Fruit fly (Drosophila melanogaster) whole organism, embryonic: ENCODE results near the gene CG5043.

ENCODE experiments used
- Adf1 ChIP-seq: fragments of 200-800 bp; sonication (Bioruptor generic); IDR thresholded peaks from 2 replicates; pipeline ENCODE4 v1.3.6; 2022; ENCODE audit warnings: missing biosample characterization, missing genetic modification characterization
- Bteb2 ChIP-seq: fragments of 200-800 bp; sonication (Bioruptor generic); optimal IDR thresholded peaks from 2 replicates; lab custom pipeline; 2016; ENCODE audit warnings: missing biosample characterization, missing genetic modification characterization
- CG10959 ChIP-seq: fragments of 200-800 bp; sonication (Bioruptor generic); IDR thresholded peaks from 2 replicates; pipeline ENCODE4 v1.3.6; 2022; ENCODE audit warnings: missing biosample characterization, missing genetic modification characterization
- CG12155 ChIP-seq: fragments of 200-800 bp; sonication (Bioruptor generic); optimal IDR thresholded peaks from 3 replicates; lab custom pipeline; 2016; ENCODE audit warnings: missing biosample characterization, missing genetic modification characterization
- CG12219 ChIP-seq: fragments of 200-800 bp; sonication (Bioruptor generic); optimal IDR thresholded peaks from 3 replicates; lab custom pipeline; 2018; ENCODE audit warnings: missing biosample characterization, mild to moderate bottlenecking, missing genetic modification characterization
- CG13775 ChIP-seq: fragments of 200-800 bp; sonication (Bioruptor generic); optimal IDR thresholded peaks from 3 replicates; lab custom pipeline; 2017; ENCODE audit warnings: missing biosample characterization, mild to moderate bottlenecking, missing genetic modification characterization
- CG14710 ChIP-seq: fragments of 200-800 bp; sonication (Bioruptor generic); optimal IDR thresholded peaks from 3 replicates; lab custom pipeline; 2019; ENCODE audit warnings: missing biosample characterization, mild to moderate bottlenecking, missing genetic modification characterization, moderate library complexity
- CG17612 ChIP-seq: fragments of 200-800 bp; sonication (Bioruptor generic); IDR thresholded peaks from 2 replicates; pipeline ENCODE4 v1.3.6; 2022; ENCODE audit warnings: missing biosample characterization, missing genetic modification characterization
- CG3163 ChIP-seq: fragments of 200-800 bp; sonication (Bioruptor generic); optimal IDR thresholded peaks from 3 replicates; lab custom pipeline; 2016; ENCODE audit warnings: missing biosample characterization, missing genetic modification characterization
- CG42726 ChIP-seq: fragments of 200-800 bp; sonication (Bioruptor generic); IDR thresholded peaks from 2 replicates; pipeline ENCODE4 v1.3.6; 2022; ENCODE audit warnings: missing biosample characterization, missing genetic modification characterization; ENCODE audit not compliant: partially characterized antibody
- CG4854 ChIP-seq: fragments of 200-800 bp; sonication (Bioruptor generic); optimal IDR thresholded peaks from 2 replicates; lab custom pipeline; 2016; ENCODE audit warnings: missing biosample characterization, missing genetic modification characterization, inconsistent platforms
- CG6683 ChIP-seq: fragments of 200-800 bp; sonication (Bioruptor generic); optimal IDR thresholded peaks from 2 replicates; lab custom pipeline; 2017; ENCODE audit warnings: missing biosample characterization, mild to moderate bottlenecking, missing genetic modification characterization, missing genetic modification reagents
- CG7372 ChIP-seq: fragments of 200-800 bp; sonication (Bioruptor generic); IDR thresholded peaks from 2 replicates; pipeline ENCODE4 v1.3.6; 2022; ENCODE audit warnings: missing biosample characterization, missing genetic modification characterization
- CG7839 ChIP-seq: fragments of 200-800 bp; sonication (Bioruptor generic); optimal IDR thresholded peaks from 3 replicates; lab custom pipeline; 2018; ENCODE audit warnings: missing biosample characterization, mild to moderate bottlenecking, missing genetic modification characterization, moderate library complexity
- CkIIα-i1 ChIP-seq: fragments of 200-800 bp; sonication (Bioruptor generic); IDR thresholded peaks from 2 replicates; pipeline ENCODE4 v1.3.6; 2022; ENCODE audit warnings: missing biosample characterization, missing genetic modification characterization
- Doc3 ChIP-seq: fragments of 200-800 bp; sonication (Bioruptor generic); IDR thresholded peaks from 3 replicates; pipeline ENCODE4 v1.3.6; 2022; ENCODE audit warnings: missing biosample characterization, missing genetic modification characterization; ENCODE audit not compliant: partially characterized antibody
- Drgx ChIP-seq: fragments of 200-800 bp; sonication (Bioruptor generic); IDR thresholded peaks from 2 replicates; pipeline ENCODE4 v1.3.6; 2022; ENCODE audit warnings: missing biosample characterization, missing genetic modification characterization
- Eip74EF ChIP-seq, 2 experiments: fragments of 200-800 bp in 1 of 2; fragments of >200 bp in 1 of 2; sonication (Bioruptor generic) in 1 of 2; optimal IDR thresholded peaks; 2 replicates each; lab custom pipeline; 2017 to 2019; ENCODE audit warnings: missing biosample characterization in 2 of 2, missing genetic modification characterization in 2 of 2, mild to moderate bottlenecking in 1 of 2, moderate library complexity in 1 of 2
- Hmx ChIP-seq: fragments of 200-800 bp; sonication (Bioruptor generic); optimal IDR thresholded peaks from 2 replicates; lab custom pipeline; 2016; ENCODE audit warnings: missing biosample characterization, missing genetic modification characterization
- NK7.1 ChIP-seq: fragments of 200-800 bp; sonication (Bioruptor generic); optimal IDR thresholded peaks from 3 replicates; lab custom pipeline; 2016; ENCODE audit warnings: missing biosample characterization, missing genetic modification characterization
- Nf-YC ChIP-seq: fragments of 200-800 bp; optimal IDR thresholded peaks from 3 replicates; lab custom pipeline; 2019; ENCODE audit warnings: missing biosample characterization, mild to moderate bottlenecking, missing genetic modification characterization, moderate library complexity
- NfI ChIP-seq: fragments of 200-800 bp; sonication (Bioruptor generic); optimal IDR thresholded peaks from 3 replicates; lab custom pipeline; 2018; ENCODE audit warnings: missing biosample characterization, mild to moderate bottlenecking, missing genetic modification characterization, moderate library complexity
- Optix ChIP-seq: fragments of 200-800 bp; sonication (Bioruptor generic); IDR thresholded peaks from 3 replicates; pipeline ENCODE4 v1.3.6; 2022; ENCODE audit warnings: missing biosample characterization, missing genetic modification characterization
- Sin3A ChIP-seq: fragments of >200 bp; optimal IDR thresholded peaks from 2 replicates; lab custom pipeline; 2018
- Sry-β ChIP-seq: fragments of 200-800 bp; sonication (Bioruptor generic); optimal IDR thresholded peaks from 2 replicates; lab custom pipeline; 2018; ENCODE audit warnings: missing biosample characterization, mild to moderate bottlenecking, missing genetic modification characterization, moderate library complexity
- amos ChIP-seq: fragments of 200-800 bp; sonication (Bioruptor generic); IDR thresholded peaks from 2 replicates; pipeline ENCODE4 v1.3.6; 2022; ENCODE audit warnings: missing biosample characterization, missing genetic modification characterization; ENCODE audit not compliant: partially characterized antibody
- aop ChIP-seq: fragments of 200-800 bp; sonication (Bioruptor generic); IDR thresholded peaks from 2 replicates; pipeline ENCODE4 v1.3.6; 2022; ENCODE audit warnings: missing biosample characterization, missing genetic modification characterization
- bcd ChIP-seq: fragments of 200-800 bp; sonication (Bioruptor generic); optimal IDR thresholded peaks from 2 replicates; lab custom pipeline; 2017; ENCODE audit warnings: missing biosample characterization, mild to moderate bottlenecking, missing genetic modification characterization
- cad ChIP-seq: fragments of >200 bp; optimal IDR thresholded peaks from 2 replicates; lab custom pipeline; 2017; ENCODE audit warnings: missing biosample characterization, missing genetic modification characterization
- crp ChIP-seq, 2 experiments: fragments of 200-800 bp; sonication (Bioruptor generic); optimal IDR thresholded peaks; 2 replicates in 1 of 2; 3 replicates in 1 of 2; lab custom pipeline; 2017; ENCODE audit warnings: missing biosample characterization in 2 of 2, missing genetic modification characterization in 2 of 2, mild to moderate bottlenecking in 1 of 2, moderate library complexity in 1 of 2
- emc ChIP-seq: fragments of 200-800 bp; sonication (Bioruptor generic); optimal IDR thresholded peaks from 2 replicates; lab custom pipeline; 2016; ENCODE audit warnings: missing biosample characterization, missing genetic modification characterization
- esg ChIP-seq: fragments of 200-800 bp; sonication (Bioruptor generic); conservative IDR thresholded peaks from 2 replicates; pipeline ENCODE4 v1.3.6; 2022; ENCODE audit warnings: missing biosample characterization, missing genetic modification characterization
- fd64A ChIP-seq: fragments of 200-800 bp; sonication (Bioruptor generic); optimal IDR thresholded peaks from 3 replicates; lab custom pipeline; 2018; ENCODE audit warnings: missing biosample characterization, mild to moderate bottlenecking, missing genetic modification characterization
- gcm2 ChIP-seq: fragments of 200-800 bp; sonication (Bioruptor generic); optimal IDR thresholded peaks from 2 replicates; lab custom pipeline; 2016; ENCODE audit warnings: missing biosample characterization, missing genetic modification characterization
- grn ChIP-seq: fragments of 200-800 bp; sonication (Bioruptor generic); optimal IDR thresholded peaks from 3 replicates; lab custom pipeline; 2017; ENCODE audit warnings: missing biosample characterization, missing genetic modification characterization
- h ChIP-seq: fragments of >200 bp; optimal IDR thresholded peaks from 2 replicates; lab custom pipeline; 2017
- hb ChIP-seq: fragments of 200-800 bp; sonication (Bioruptor generic); IDR thresholded peaks from 3 replicates; pipeline ENCODE4 v1.3.6; 2022; ENCODE audit warnings: missing biosample characterization, missing genetic modification characterization; ENCODE audit not compliant: partially characterized antibody
- hbn ChIP-seq: fragments of 200-800 bp; sonication (Bioruptor generic); IDR thresholded peaks from 2 replicates; pipeline ENCODE4 v1.3.6; 2022; ENCODE audit warnings: missing biosample characterization, missing genetic modification characterization; ENCODE audit not compliant: partially characterized antibody
- her ChIP-seq: fragments of 200-800 bp; sonication (Bioruptor generic); optimal IDR thresholded peaks from 2 replicates; lab custom pipeline; 2016; ENCODE audit warnings: missing biosample characterization, missing genetic modification characterization
- ro ChIP-seq: fragments of 200-800 bp; sonication (Bioruptor generic); IDR thresholded peaks from 2 replicates; pipeline ENCODE4 v1.3.6; 2022; ENCODE audit warnings: missing biosample characterization, missing genetic modification characterization
- schlank ChIP-seq: fragments of 200-800 bp; sonication (Bioruptor generic); optimal IDR thresholded peaks from 2 replicates; lab custom pipeline; 2018; ENCODE audit warnings: missing biosample characterization, mild to moderate bottlenecking, missing genetic modification characterization
- sima ChIP-seq: fragments of 200-800 bp; sonication (Bioruptor generic); optimal IDR thresholded peaks from 2 replicates; lab custom pipeline; 2016; ENCODE audit warnings: missing biosample characterization, missing genetic modification characterization
- tin ChIP-seq: fragments of 200-800 bp; sonication (Bioruptor generic); optimal IDR thresholded peaks from 3 replicates; lab custom pipeline; 2016; ENCODE audit warnings: missing biosample characterization, missing genetic modification characterization
- tio ChIP-seq: fragments of 200-800 bp; sonication (Bioruptor generic); optimal IDR thresholded peaks from 2 replicates; lab custom pipeline; 2017; ENCODE audit warnings: missing biosample characterization, missing genetic modification characterization, inconsistent platforms
- tna ChIP-seq: fragments of 200-800 bp; sonication (Bioruptor generic); IDR thresholded peaks from 2 replicates; pipeline ENCODE4 v1.3.6; 2022; ENCODE audit warnings: missing biosample characterization, missing genetic modification characterization; ENCODE audit not compliant: partially characterized antibody
- toy ChIP-seq: fragments of 200-800 bp; sonication (Bioruptor generic); IDR thresholded peaks from 2 replicates; pipeline ENCODE4 v1.3.6; 2022; ENCODE audit warnings: missing biosample characterization, missing genetic modification characterization
- ttk ChIP-seq: fragments of 200-800 bp; sonication (Bioruptor generic); IDR thresholded peaks from 2 replicates; pipeline ENCODE4 v2.1.2; 2022; ENCODE audit warnings: missing biosample characterization, missing genetic modification characterization
- vnd ChIP-seq: fragments of 200-800 bp; sonication (Bioruptor generic); IDR thresholded peaks from 3 replicates; pipeline ENCODE4 v1.3.6; 2022; ENCODE audit warnings: missing biosample characterization, missing genetic modification characterization; ENCODE audit not compliant: partially characterized antibody
- yki ChIP-seq: fragments of >200 bp; optimal IDR thresholded peaks from 3 replicates; lab custom pipeline; 2018
- zen2 ChIP-seq: fragments of 200-800 bp; sonication (Bioruptor generic); IDR thresholded peaks from 3 replicates; pipeline ENCODE4 v1.3.6; 2022; ENCODE audit warnings: missing biosample characterization, missing genetic modification characterization; ENCODE audit not compliant: partially characterized antibody
- zfh2 ChIP-seq: fragments of 200-800 bp; sonication (Bioruptor generic); optimal IDR thresholded peaks from 2 replicates; lab custom pipeline; 2016; ENCODE audit warnings: missing biosample characterization, missing genetic modification characterization

CG5043 gene

dm6 chr2L:17410358-17410757, 23.3 kb upstream of the CG5043 start, which contains the start of the genes Polr2J and CG15141 (continued):
- TF ChIP-seq emc (GFP tag; lab: Kevin White, UChicago) (peak; percentile 29), tin (GFP tag; lab: Kevin White, UChicago) (peak; percentile 85), toy (GFP tag; lab: Robert Waterston, UW) (no peak), CG7839 (tag; lab: Kevin White, UChicago) (no peak), Adf1 (GFP tag; lab: Robert Waterston, UW) (peak; percentile 69), Drgx (GFP tag; lab: Robert Waterston, UW) (peak; percentile 60), Sin3A (lab: Kevin White, UChicago) (peak; percentile 94), gcm2 (GFP tag; lab: Kevin White, UChicago) (no peak), hb (GFP tag; lab: Robert Waterston, UW) (peak; percentile 69; the same call in 2 of the 3 replicates), CG6683 (GFP tag; lab: Kevin White, UChicago) (no peak), CG14710 (tag; lab: Kevin White, UChicago) (peak; percentile 93), her (GFP tag; lab: Kevin White, UChicago) (no peak), Doc3 (GFP tag; lab: Robert Waterston, UW) (peak; percentile 83), amos (GFP tag; lab: Robert Waterston, UW) (peak; percentile 84), Bteb2 (peak; percentile 79), vnd (GFP tag; lab: Robert Waterston, UW) (peak; percentile 85), CG10959 (GFP tag; lab: Robert Waterston, UW) (peak; percentile 52; the same call in 1 of the 2 replicates), CG3163 (peak; percentile 38), CG12155 (GFP tag; lab: Kevin White, UChicago) (peak; percentile 85), sima (GFP tag; lab: Kevin White, UChicago) (no peak), crp (GFP tag; optimal IDR thresholded peaks at IDR 0.05; lab: Kevin White, UChicago) (peak in 1 of 2 experiments; percentile 81), NfI (GFP tag; lab: Kevin White, UChicago) (peak; percentile 86), Eip74EF (GFP tag; optimal IDR thresholded peaks at IDR 0.05; lab: Kevin White, UChicago) (no peak), CG13775 (peak; percentile 92), CG12219 (GFP tag; lab: Kevin White, UChicago) (peak; percentile 8), CG7372 (GFP tag; lab: Robert Waterston, UW) (peak; percentile 88), esg (GFP tag; lab: Robert Waterston, UW) (peak; percentile 82), zen2 (GFP tag; lab: Robert Waterston, UW) (no peak; the same call in 2 of the 3 replicates), cad (no peak), yki (lab: Kevin White, UChicago) (no peak), NK7.1 (GFP tag; lab: Kevin White, UChicago) (peak; percentile 13), tio (GFP tag; lab: Kevin White, UChicago) (peak; percentile 65), ttk (GFP tag; lab: Robert Waterston, UW) (peak; percentile 88), Nf-YC (tag; lab: Kevin White, UChicago) (peak; percentile 92), CG4854 (GFP tag; lab: Kevin White, UChicago) (peak; percentile 69), ro (GFP tag; lab: Robert Waterston, UW) (peak; percentile 60; the same call in 1 of the 2 replicates), hbn (GFP tag; lab: Robert Waterston, UW) (peak; percentile 75), CkIIα-i1 (GFP tag; lab: Robert Waterston, UW) (no peak), zfh2 (GFP tag; lab: Kevin White, UChicago) (peak; percentile 88), Sry-β (GFP tag; lab: Kevin White, UChicago) (peak; percentile 93), schlank (tag; lab: Kevin White, UChicago) (peak; percentile 29), aop (GFP tag; lab: Robert Waterston, UW) (no peak; the same call in 1 of the 2 replicates), CG42726 (GFP tag; lab: Robert Waterston, UW) (0 out of 2 replicates have a peak, but pooled peaks have one; percentile 38), bcd (GFP tag; lab: Kevin White, UChicago) (peak; percentile 89), fd64A (GFP tag; lab: Kevin White, UChicago) (no peak), Optix (GFP tag; lab: Robert Waterston, UW) (peak; percentile 73; the same call in 1 of the 3 replicates), tna (GFP tag; lab: Robert Waterston, UW) (peak; percentile 41; the same call in 1 of the 2 replicates), grn (GFP tag; lab: Kevin White, UChicago) (no peak), Hmx (GFP tag; lab: Kevin White, UChicago) (peak; percentile 24), CG17612 (GFP tag; lab: Robert Waterston, UW) (peak; percentile 50; the same call in 1 of the 2 replicates), h (lab: Kevin White, UChicago) (no peak)
